Worm (Caenorhabditis elegans): ENCODE data around the gene ttbk-5.

ttbk-5 gene

DNA sequence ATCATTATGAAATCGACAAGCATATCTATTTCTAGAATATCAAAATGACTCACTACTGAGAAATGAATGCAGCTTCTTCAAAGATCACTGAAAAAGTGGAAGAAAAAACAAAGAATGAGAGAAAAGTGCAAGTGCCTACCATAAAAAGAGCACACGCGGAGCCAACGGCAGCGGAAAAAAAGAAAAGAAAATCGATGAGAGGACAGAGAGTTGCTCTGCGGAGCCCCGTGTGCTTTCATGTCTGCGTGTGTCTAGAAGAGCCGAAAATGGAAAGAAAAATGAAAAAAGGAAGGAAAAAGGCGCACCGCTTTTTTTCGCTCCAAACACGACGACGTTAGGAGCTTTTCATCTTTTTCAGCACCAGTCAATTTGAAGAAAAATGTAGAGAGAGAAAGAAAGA lies 27.7 kb upstream of the ttbk-5 start, which contains the start of gene ipla-7:
Gene ipla-7 (minus strand): TSS at position 122 of the 400 bp plus-strand sequence.
- TF ChIP-seq snpc-4 (tag; optimal IDR thresholded peaks at IDR 0.05), result peak; percentile 5
- peak; percentile 31 for TF ChIP-seq zag-1 (tag; optimal IDR thresholded peaks at IDR 0.05)
- no peak for TF ChIP-seq nhr-237 (tag; optimal IDR thresholded peaks at IDR 0.05)
- peak; percentile 29 for TF ChIP-seq unc-55 (GFP tag; optimal IDR thresholded peaks at IDR 0.05)
- TF ChIP-seq mdl-1 (tag; optimal IDR thresholded peaks at IDR 0.05), result peak in 1 of 2 experiments; percentile 33
- TF ChIP-seq F13H6.1 (tag; optimal IDR thresholded peaks at IDR 0.05), result peak; percentile 29
- peak; percentile 70 for TF ChIP-seq C34F6.9 (tag; optimal IDR thresholded peaks at IDR 0.05)
- peak; percentile 11 for TF ChIP-seq nhr-129 (tag; optimal IDR thresholded peaks at IDR 0.05)
- peak; percentile 62 for TF ChIP-seq fos-1 (tag; optimal IDR thresholded peaks at IDR 0.05)
- TF ChIP-seq crh-2 (tag; optimal IDR thresholded peaks at IDR 0.05), result peak; percentile 62
- TF ChIP-seq unc-39 (tag; optimal IDR thresholded peaks at IDR 0.05), result no peak
- no peak for TF ChIP-seq lin-11 (tag; optimal IDR thresholded peaks at IDR 0.05)
- peak in 1 of 2 experiments; percentile 21 for TF ChIP-seq lsy-2 (tag; optimal IDR thresholded peaks at IDR 0.05)

- TF ChIP-seq C34F6.9 (tag; optimal IDR thresholded peaks at IDR 0.05) (no peak), unc-62 (GFP tag; optimal IDR thresholded peaks at IDR 0.05) (no peak), ztf-4 (tag; optimal IDR thresholded peaks at IDR 0.05) (no peak)
Observed at ce11 chrIV:10063941-10064340, 26.5 kb upstream of the ttbk-5 start.

ce11 chrIV:10065159-10065558 lies 25.3 kb upstream of the ttbk-5 start:
- TF ChIP-seq sem-4 (tag; optimal IDR thresholded peaks at IDR 0.05), result no peak
- peak; percentile 3 for TF ChIP-seq lin-39 (tag; optimal IDR thresholded peaks at IDR 0.05)
- peak; percentile 68 for TF ChIP-seq mab-5 (tag; optimal IDR thresholded peaks at IDR 0.05)
- peak; percentile 12 for TF ChIP-seq nhr-129 (tag; optimal IDR thresholded peaks at IDR 0.05)

ce11 chrIV:10066456-10066855 lies 24.0 kb upstream of the ttbk-5 start:
- TF ChIP-seq Y55F3AM.14 (GFP tag; optimal IDR thresholded peaks at IDR 0.05) (no peak), ztf-4 (tag; optimal IDR thresholded peaks at IDR 0.05) (no peak), fos-1 (tag; optimal IDR thresholded peaks at IDR 0.05) (peak; percentile 61), sma-3 (GFP tag; optimal IDR thresholded peaks at IDR 0.05) (no peak), snpc-4 (tag; optimal IDR thresholded peaks at IDR 0.05) (no peak), nhr-25 (tag; optimal IDR thresholded peaks at IDR 0.05) (no peak)

ce11 chrIV:10067541-10067940 lies 22.9 kb upstream of the ttbk-5 start, which contains the start of gene cwn-2:
Gene cwn-2 (plus strand): TSS chrIV:10067816.
- TF ChIP-seq sma-3 (GFP tag; optimal IDR thresholded peaks at IDR 0.05), result no peak
- TF ChIP-seq nhr-10 (tag; optimal IDR thresholded peaks at IDR 0.05), result no peak

DNA sequence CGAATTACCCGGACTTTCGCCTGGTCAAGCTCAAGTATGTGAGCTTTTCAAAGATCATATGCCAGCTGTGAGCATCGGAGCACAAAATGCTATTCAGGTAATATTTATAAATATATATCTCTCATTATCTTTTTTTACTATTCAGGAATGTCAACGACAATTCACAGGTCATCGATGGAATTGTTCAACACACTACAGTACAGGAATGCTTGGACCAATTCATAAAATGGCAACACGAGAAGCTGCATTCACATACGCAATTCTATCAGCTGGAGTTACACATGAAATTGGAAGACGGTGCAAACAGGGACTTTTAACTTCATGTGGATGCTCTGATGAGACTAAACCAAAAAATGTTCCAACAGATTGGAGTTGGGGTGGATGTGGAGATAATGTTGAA lies 22.2 kb upstream of the ttbk-5 start:
- no peak for TF ChIP-seq alr-1 (tag; optimal IDR thresholded peaks at IDR 0.05)
- no peak for TF ChIP-seq nhr-237 (tag; optimal IDR thresholded peaks at IDR 0.05)
- TF ChIP-seq ztf-4 (tag; optimal IDR thresholded peaks at IDR 0.05), result no peak
- TF ChIP-seq nhr-25 (tag; optimal IDR thresholded peaks at IDR 0.05), result no peak
- no peak for TF ChIP-seq mab-5 (tag; optimal IDR thresholded peaks at IDR 0.05)
- TF ChIP-seq nhr-21 (tag; optimal IDR thresholded peaks at IDR 0.05), result no peak
- TF ChIP-seq blmp-1 (tag; optimal IDR thresholded peaks at IDR 0.05; ENCODE audit: insufficient read depth), result no peak
- no peak for TF ChIP-seq peb-1 (tag; optimal IDR thresholded peaks at IDR 0.05)
- TF ChIP-seq nhr-10 (tag; optimal IDR thresholded peaks at IDR 0.05), result no peak
- TF ChIP-seq gmeb-1 (tag; optimal IDR thresholded peaks at IDR 0.05), result no peak
- no peak for TF ChIP-seq ceh-16 (tag; optimal IDR thresholded peaks at IDR 0.05)
- TF ChIP-seq nhr-23 (tag; optimal IDR thresholded peaks at IDR 0.05), result no peak
- TF ChIP-seq zag-1 (tag; optimal IDR thresholded peaks at IDR 0.05), result no peak
- no peak for TF ChIP-seq mdl-1 (tag; optimal IDR thresholded peaks at IDR 0.05)
- no peak for TF ChIP-seq ZK546.5 (tag; optimal IDR thresholded peaks at IDR 0.05)
- no peak for TF ChIP-seq snpc-4 (tag; optimal IDR thresholded peaks at IDR 0.05)
- TF ChIP-seq unc-39 (tag; optimal IDR thresholded peaks at IDR 0.05), result no peak
- TF ChIP-seq egl-27 (tag; optimal IDR thresholded peaks at IDR 0.05), result no peak

ce11 chrIV:10072527-10072926 lies 17.9 kb upstream of the ttbk-5 start, which contains the start of gene W01B6.3:
Gene W01B6.3 (minus strand): TSS chrIV:10072627.
- TF ChIP-seq nhr-237 (tag; optimal IDR thresholded peaks at IDR 0.05) (no peak), F13H6.1 (tag; optimal IDR thresholded peaks at IDR 0.05) (no peak), nhr-12 (tag; optimal IDR thresholded peaks at IDR 0.05) (no peak), Y55F3AM.14 (GFP tag; optimal IDR thresholded peaks at IDR 0.05) (no peak)
